Fruit fly (Drosophila melanogaster) whole organism, embryonic: ENCODE measurements around the gene Mlc-c.
A peak's percentile ranks its signal among the peaks of the same experiment; 100 is the strongest.

Experiments
- Abd-B ChIP-seq: fragments of 200-800 bp; sonication (Bioruptor generic); optimal IDR thresholded peaks from 2 replicates; lab custom pipeline; 2018; ENCODE audit warnings: missing biosample characterization, mild to moderate bottlenecking, missing genetic modification characterization, moderate library complexity
- Ada2b ChIP-seq: fragments of 200-800 bp; sonication (Bioruptor generic); IDR thresholded peaks from 2 replicates; pipeline ENCODE4 v1.3.6; 2022; ENCODE audit warnings: missing biosample characterization, missing genetic modification characterization
- Aef1 ChIP-seq: fragments of 200-800 bp; sonication (Bioruptor generic); IDR thresholded peaks from 3 replicates; pipeline ENCODE4 v1.3.6; 2022; ENCODE audit warnings: missing biosample characterization, missing genetic modification characterization
- B-H2 ChIP-seq: fragments of 200-800 bp; sonication (Bioruptor generic); optimal IDR thresholded peaks from 2 replicates; lab custom pipeline; 2018; ENCODE audit warnings: missing biosample characterization, mild to moderate bottlenecking, missing genetic modification characterization
- CG10431 ChIP-seq: fragments of 200-800 bp; sonication (Bioruptor generic); optimal IDR thresholded peaks from 3 replicates; lab custom pipeline; 2018; ENCODE audit warnings: missing biosample characterization, mild to moderate bottlenecking, missing genetic modification characterization
- CG11695 ChIP-seq: fragments of 200-800 bp; sonication (Bioruptor generic); IDR thresholded peaks from 3 replicates; pipeline ENCODE4 v1.3.6; 2022; ENCODE audit warnings: missing biosample characterization, missing genetic modification characterization
- CG11723 ChIP-seq: fragments of 200-800 bp; sonication (Bioruptor generic); optimal IDR thresholded peaks from 2 replicates; lab custom pipeline; 2017; ENCODE audit warnings: missing biosample characterization, mild to moderate bottlenecking, missing genetic modification characterization
- CG16863 ChIP-seq: fragments of 200-800 bp; sonication (Bioruptor generic); optimal IDR thresholded peaks from 3 replicates; lab custom pipeline; 2016; ENCODE audit warnings: missing biosample characterization, missing genetic modification characterization
- CG17829 ChIP-seq: fragments of 200-800 bp; optimal IDR thresholded peaks from 2 replicates; lab custom pipeline; 2019; ENCODE audit warnings: missing biosample characterization, mild to moderate bottlenecking, missing genetic modification characterization, moderate library complexity
- CG18262 ChIP-seq: fragments of 200-800 bp; optimal IDR thresholded peaks from 3 replicates; lab custom pipeline; 2019; ENCODE audit warnings: missing biosample characterization, mild to moderate bottlenecking, missing genetic modification characterization, moderate library complexity
- CG2875 ChIP-seq: fragments of 200-800 bp; sonication (Bioruptor generic); optimal IDR thresholded peaks from 2 replicates; lab custom pipeline; 2017; ENCODE audit warnings: missing biosample characterization, mild to moderate bottlenecking, missing genetic modification characterization, missing genetic modification reagents
- CG32532 ChIP-seq: fragments of 200-800 bp; sonication (Bioruptor generic); IDR thresholded peaks from 2 replicates; pipeline ENCODE4 v1.3.6; 2022; ENCODE audit warnings: missing biosample characterization, missing genetic modification characterization
- CG3281 ChIP-seq: fragments of 200-800 bp; sonication (Bioruptor generic); optimal IDR thresholded peaks from 3 replicates; lab custom pipeline; 2017; ENCODE audit warnings: missing biosample characterization, mild to moderate bottlenecking, missing genetic modification characterization
- CG3407 ChIP-seq: fragments of 200-800 bp; sonication (Bioruptor generic); optimal IDR thresholded peaks from 2 replicates; lab custom pipeline; 2018; ENCODE audit warnings: missing biosample characterization, mild to moderate bottlenecking, missing genetic modification characterization
- CG3726 ChIP-seq: fragments of 200-800 bp; sonication (Bioruptor generic); IDR thresholded peaks from 3 replicates; pipeline ENCODE4, ENCODE4 v1.3.6; 2022; ENCODE audit warnings: missing biosample characterization, missing genetic modification characterization
- CG4707 ChIP-seq: fragments of 200-800 bp; sonication (Bioruptor generic); optimal IDR thresholded peaks from 2 replicates; lab custom pipeline; 2018; ENCODE audit warnings: missing biosample characterization, mild to moderate bottlenecking, missing genetic modification characterization, moderate library complexity
- CG4854 ChIP-seq: fragments of 200-800 bp; sonication (Bioruptor generic); optimal IDR thresholded peaks from 2 replicates; lab custom pipeline; 2016; ENCODE audit warnings: missing biosample characterization, missing genetic modification characterization, inconsistent platforms
- CG5953 ChIP-seq: fragments of 200-800 bp; sonication (Bioruptor generic); IDR thresholded peaks from 2 replicates; pipeline ENCODE4 v1.3.6; 2022; ENCODE audit warnings: missing biosample characterization, missing genetic modification characterization
- CG6254 ChIP-seq: fragments of 200-800 bp; sonication (Bioruptor generic); optimal IDR thresholded peaks from 3 replicates; lab custom pipeline; 2017; ENCODE audit warnings: mild to moderate bottlenecking, missing biosample characterization, missing genetic modification reagents, missing genetic modification characterization
- CG6813 ChIP-seq: fragments of 200-800 bp; sonication (Bioruptor generic); optimal IDR thresholded peaks from 2 replicates; lab custom pipeline; 2017; ENCODE audit warnings: missing biosample characterization, missing genetic modification characterization, mild to moderate bottlenecking, moderate library complexity, missing genetic modification reagents
- CG8765 ChIP-seq: fragments of 200-800 bp; sonication (Bioruptor generic); IDR thresholded peaks from 2 replicates; pipeline ENCODE4 v1.3.6; 2022; ENCODE audit warnings: missing biosample characterization, missing genetic modification characterization
- CG9609 ChIP-seq: fragments of 200-800 bp; sonication (Bioruptor generic); optimal IDR thresholded peaks from 3 replicates; lab custom pipeline; 2016; ENCODE audit warnings: missing biosample characterization, missing genetic modification characterization
- CHES-1-like ChIP-seq: fragments of 200-800 bp; sonication (Bioruptor generic); optimal IDR thresholded peaks from 2 replicates; lab custom pipeline; 2016; ENCODE audit warnings: missing biosample characterization, missing genetic modification characterization
- Fer3 ChIP-seq: fragments of 200-800 bp; sonication (Bioruptor generic); optimal IDR thresholded peaks from 2 replicates; lab custom pipeline; 2018; ENCODE audit warnings: missing biosample characterization, mild to moderate bottlenecking, missing genetic modification characterization, moderate library complexity
- HLH4C ChIP-seq: fragments of 200-800 bp; sonication (Bioruptor generic); IDR thresholded peaks from 3 replicates; pipeline ENCODE4 v1.3.6; 2022; ENCODE audit warnings: missing biosample characterization, missing genetic modification characterization; ENCODE audit not compliant: partially characterized antibody
- HLHmδ ChIP-seq: fragments of 200-800 bp; sonication (Bioruptor generic); optimal IDR thresholded peaks from 2 replicates; lab custom pipeline; 2018; ENCODE audit warnings: missing biosample characterization, mild to moderate bottlenecking, missing genetic modification characterization, moderate library complexity
- Hmr ChIP-seq: fragments of 200-800 bp; sonication (Bioruptor generic); optimal IDR thresholded peaks from 3 replicates; lab custom pipeline; 2017; ENCODE audit warnings: mild to moderate bottlenecking, missing biosample characterization, missing genetic modification reagents, missing genetic modification characterization
- Hsf ChIP-seq: fragments of 200-800 bp; sonication (Bioruptor generic); optimal IDR thresholded peaks from 3 replicates; lab custom pipeline; 2016; ENCODE audit warnings: missing biosample characterization, missing genetic modification characterization
- Jarid2 ChIP-seq: fragments of 200-800 bp; sonication (Bioruptor generic); optimal IDR thresholded peaks from 3 replicates; lab custom pipeline; 2017; ENCODE audit warnings: mild to moderate bottlenecking, missing biosample characterization, missing genetic modification reagents, missing genetic modification characterization
- Nf-YC ChIP-seq: fragments of 200-800 bp; optimal IDR thresholded peaks from 3 replicates; lab custom pipeline; 2019; ENCODE audit warnings: missing biosample characterization, mild to moderate bottlenecking, missing genetic modification characterization, moderate library complexity
- Ptx1 ChIP-seq: fragments of 200-800 bp; sonication (Bioruptor generic); IDR thresholded peaks from 2 replicates; pipeline ENCODE4 v1.3.6; 2022; ENCODE audit warnings: missing biosample characterization, missing genetic modification characterization
- Scr ChIP-seq: fragments of 200-800 bp; sonication (Bioruptor generic); IDR thresholded peaks from 2 replicates; pipeline ENCODE4 v1.3.6; 2022; ENCODE audit warnings: missing biosample characterization, missing genetic modification characterization; ENCODE audit not compliant: partially characterized antibody
- Spps ChIP-seq: fragments of 200-800 bp; sonication (Bioruptor generic); optimal IDR thresholded peaks from 2 replicates; lab custom pipeline; 2018; ENCODE audit warnings: missing biosample characterization, mild to moderate bottlenecking, missing genetic modification characterization
- btn ChIP-seq: fragments of 200-800 bp; sonication (Bioruptor generic); optimal IDR thresholded peaks from 2 replicates; lab custom pipeline; 2016; ENCODE audit warnings: missing biosample characterization, missing genetic modification characterization
- chn ChIP-seq: fragments of 200-800 bp; sonication (Bioruptor generic); optimal IDR thresholded peaks from 2 replicates; lab custom pipeline; 2016; ENCODE audit warnings: missing biosample characterization, missing genetic modification characterization
- croc ChIP-seq: fragments of 200-800 bp; sonication (Bioruptor generic); conservative IDR thresholded peaks from 3 replicates; pipeline ENCODE4 v1.3.6; 2022; ENCODE audit warnings: missing biosample characterization, missing genetic modification characterization
- cwo ChIP-seq: fragments of 200-800 bp; sonication (Bioruptor generic); optimal IDR thresholded peaks from 3 replicates; lab custom pipeline; 2017; ENCODE audit warnings: missing biosample characterization, missing genetic modification characterization, mild to moderate bottlenecking, moderate library complexity, missing genetic modification reagents
- da ChIP-seq: fragments of 200-800 bp; sonication (Bioruptor generic); optimal IDR thresholded peaks from 2 replicates; lab custom pipeline; 2016; ENCODE audit warnings: missing biosample characterization, missing genetic modification characterization
- dm ChIP-seq: fragments of 200-800 bp; sonication (Bioruptor generic); optimal IDR thresholded peaks from 3 replicates; lab custom pipeline; 2016; ENCODE audit warnings: missing biosample characterization, missing genetic modification characterization
- dpn ChIP-seq, 2 experiments: fragments of 200-800 bp; sonication (Bioruptor generic); optimal IDR thresholded peaks; 3 replicates each; lab custom pipeline; 2016; ENCODE audit warnings: missing biosample characterization in 2 of 2, missing genetic modification characterization in 2 of 2
- grn ChIP-seq: fragments of 200-800 bp; sonication (Bioruptor generic); optimal IDR thresholded peaks from 3 replicates; lab custom pipeline; 2017; ENCODE audit warnings: missing biosample characterization, missing genetic modification characterization
- jigr1 ChIP-seq: fragments of 200-800 bp; sonication (Bioruptor generic); IDR thresholded peaks from 3 replicates; pipeline ENCODE4 v1.3.6; 2022; ENCODE audit warnings: missing biosample characterization, missing genetic modification characterization
- lilli ChIP-seq: fragments of 200-800 bp; sonication (Bioruptor generic); optimal IDR thresholded peaks from 3 replicates; lab custom pipeline; 2016; ENCODE audit warnings: missing biosample characterization, missing genetic modification characterization
- pfk ChIP-seq: fragments of 200-800 bp; sonication (Bioruptor generic); optimal IDR thresholded peaks from 2 replicates; lab custom pipeline; 2018; ENCODE audit warnings: missing biosample characterization, mild to moderate bottlenecking, missing genetic modification characterization, moderate library complexity
- prd ChIP-seq, 3 experiments: fragments of >200 bp in 2 of 3; fragments of 200-800 bp in 1 of 3; sonication (Bioruptor generic) in 1 of 3; optimal IDR thresholded peaks in 2 of 3; IDR thresholded peaks in 1 of 3; 2 replicates in 2 of 3; 3 replicates in 1 of 3; pipeline versions ENCODE4 v1.3.6 to Lab custom; 2017 to 2022; ENCODE audit warnings: missing biosample characterization in 1 of 3, missing genetic modification characterization in 1 of 3
- pum ChIP-seq: fragments of 200-800 bp; sonication (Bioruptor generic); optimal IDR thresholded peaks from 2 replicates; lab custom pipeline; 2016; ENCODE audit warnings: missing biosample characterization, missing genetic modification characterization
- ranshi ChIP-seq: fragments of 200-800 bp; sonication (Bioruptor generic); IDR thresholded peaks from 2 replicates; pipeline ENCODE4 v1.3.6; 2022; ENCODE audit warnings: missing biosample characterization, missing genetic modification characterization
- slbo ChIP-seq: fragments of 200-800 bp; sonication (Bioruptor generic); IDR thresholded peaks from 2 replicates; pipeline ENCODE4 v1.3.6; 2022; ENCODE audit warnings: missing biosample characterization, missing genetic modification characterization
- trh ChIP-seq: fragments of 200-800 bp; sonication (Bioruptor generic); optimal IDR thresholded peaks from 2 replicates; lab custom pipeline; 2016; ENCODE audit warnings: missing biosample characterization, missing genetic modification characterization
- twi ChIP-seq: fragments of 200-800 bp; optimal IDR thresholded peaks from 2 replicates; lab custom pipeline; 2019; ENCODE audit warnings: missing biosample characterization, mild to moderate bottlenecking, missing genetic modification characterization, moderate library complexity
- vfl ChIP-seq: fragments of 200-800 bp; sonication (Bioruptor generic); optimal IDR thresholded peaks from 2 replicates; lab custom pipeline; 2016; ENCODE audit warnings: missing biosample characterization, missing genetic modification characterization

The Mlc-c gene

dm6 chrX:5665902-5666301 lies 43.6 kb upstream of the Mlc-c start, which contains the start of the genes Sirt4 and CG4119 (continued):
- TF ChIP-seq chn = no peak
- TF ChIP-seq CG18262 (tag; lab: Kevin White, UChicago) = no peak
- no peak for TF ChIP-seq CG3726 (GFP tag; lab: Robert Waterston, UW)
- no peak for TF ChIP-seq Ptx1 (GFP tag; lab: Robert Waterston, UW)
- TF ChIP-seq ranshi (GFP tag; lab: Robert Waterston, UW) = no peak
- peak; percentile 64 for TF ChIP-seq dm (GFP tag; lab: Kevin White, UChicago)
- TF ChIP-seq CG9609 = no peak
- peak; percentile 30 for TF ChIP-seq Nf-YC
- no peak for TF ChIP-seq CG3407 (GFP tag; lab: Kevin White, UChicago)
- TF ChIP-seq B-H2 (GFP tag; lab: Kevin White, UChicago) = peak; percentile 45
- TF ChIP-seq CG32532 (GFP tag; lab: Robert Waterston, UW) = peak; percentile 58; the same call in 1 of the 2 replicates
- no peak for TF ChIP-seq HLHmδ
- peak; percentile 40 for TF ChIP-seq Hmr
- TF ChIP-seq CG8765 (GFP tag; lab: Robert Waterston, UW) = no peak
- TF ChIP-seq Abd-B (GFP tag; lab: Kevin White, UChicago) = no peak
- TF ChIP-seq Hsf (GFP tag; lab: Kevin White, UChicago) = no peak
- TF ChIP-seq cwo (GFP tag; lab: Kevin White, UChicago) = no peak
- no peak for TF ChIP-seq CG6254 (GFP tag; lab: Kevin White, UChicago)
- TF ChIP-seq croc = no peak
- peak; percentile 93 for TF ChIP-seq Scr (GFP tag; lab: Robert Waterston, UW)
- no peak for TF ChIP-seq CG2875 (GFP tag; lab: Kevin White, UChicago)
- TF ChIP-seq prd (optimal IDR thresholded peaks at IDR 0.05; lab: Kevin White, UChicago) = no peak
- peak; percentile 39; the same call in 1 of the 3 replicates for TF ChIP-seq prd (GFP tag; IDR thresholded peaks at IDR 0.05; lab: Robert Waterston, UW)
- TF ChIP-seq CG4854 (GFP tag; lab: Kevin White, UChicago) = no peak
- TF ChIP-seq grn (GFP tag; lab: Kevin White, UChicago) = no peak
- peak; percentile 21 for TF ChIP-seq CHES-1-like (GFP tag; lab: Kevin White, UChicago)
- no peak for TF ChIP-seq Fer3 (tag; lab: Kevin White, UChicago)
- TF ChIP-seq trh = no peak
- TF ChIP-seq Ada2b (GFP tag; lab: Robert Waterston, UW) = no peak
- TF ChIP-seq dpn (GFP tag; optimal IDR thresholded peaks at IDR 0.05; lab: Kevin White, UChicago) = peak in 1 of 2 experiments; percentile 8
- TF ChIP-seq HLH4C (GFP tag; lab: Robert Waterston, UW) = peak; percentile 97
- no peak for TF ChIP-seq vfl (GFP tag; lab: Kevin White, UChicago)
- TF ChIP-seq slbo (GFP tag; lab: Robert Waterston, UW) = peak; percentile 54; the same call in 1 of the 2 replicates
- TF ChIP-seq jigr1 (GFP tag; lab: Robert Waterston, UW) = no peak
- no peak for TF ChIP-seq Aef1 (GFP tag; lab: Robert Waterston, UW)
- peak; percentile 47 for TF ChIP-seq lilli (GFP tag; lab: Kevin White, UChicago)
- TF ChIP-seq CG6813 = no peak
- no peak for TF ChIP-seq CG16863 (GFP tag; lab: Kevin White, UChicago)
- TF ChIP-seq CG11723 (GFP tag; lab: Kevin White, UChicago) = no peak
- peak; percentile 61 for TF ChIP-seq CG17829 (tag; lab: Kevin White, UChicago)
- no peak for TF ChIP-seq Spps (tag; lab: Kevin White, UChicago)
- no peak for TF ChIP-seq CG4707
- peak; percentile 18 for TF ChIP-seq Jarid2 (GFP tag; lab: Kevin White, UChicago)
- TF ChIP-seq CG3281 (GFP tag; lab: Kevin White, UChicago) = peak; percentile 9
- no peak for TF ChIP-seq da (GFP tag; lab: Kevin White, UChicago)
- peak; percentile 15 for TF ChIP-seq twi (tag; lab: Kevin White, UChicago)
- TF ChIP-seq pfk (GFP tag; lab: Kevin White, UChicago) = no peak
- no peak for TF ChIP-seq CG10431 (GFP tag; lab: Kevin White, UChicago)
- no peak for TF ChIP-seq btn (GFP tag; lab: Kevin White, UChicago)
- no peak for TF ChIP-seq CG5953
- TF ChIP-seq CG11695 (GFP tag; lab: Robert Waterston, UW) = no peak
- TF ChIP-seq pum = no peak
